Worm (Caenorhabditis elegans) whole organism, L2 larva: ENCODE results near the gene ref-2.

ENCODE experiments used
- F13H6.1 ChIP-seq: sonication (generic microtip); optimal IDR thresholded peaks from 2 replicates; lab custom pipeline; 2016; ENCODE audit warnings: missing genetic modification characterization, missing compliant biosample characterization
- R02D3.7 ChIP-seq: fragments of 150-350 bp; optimal IDR thresholded peaks from 2 replicates; lab custom pipeline; 2014; ENCODE audit warnings: missing biosample characterization, missing genetic modification characterization
- Y55F3AM.14 ChIP-seq: fragments of 200-800 bp; sonication (Bioruptor generic); optimal IDR thresholded peaks from 2 replicates; lab custom pipeline; 2018; ENCODE audit warnings: mild to moderate bottlenecking, missing genetic modification characterization, missing compliant biosample characterization
- ZK546.5 ChIP-seq: sonication (generic microtip); optimal IDR thresholded peaks from 2 replicates; lab custom pipeline; 2017; ENCODE audit warnings: missing biosample characterization, missing genetic modification characterization
- alr-1 ChIP-seq: fragments of 150-350 bp; optimal IDR thresholded peaks from 2 replicates; lab custom pipeline; 2014; ENCODE audit warnings: missing biosample characterization, missing genetic modification characterization
- aly-2 ChIP-seq: fragments of 150-350 bp; optimal IDR thresholded peaks from 2 replicates; lab custom pipeline; 2014; ENCODE audit warnings: missing biosample characterization, missing genetic modification characterization
- ama-1 ChIP-seq: fragments of 150-350 bp; optimal IDR thresholded peaks from 2 replicates; lab custom pipeline; 2018; ENCODE audit warnings: inconsistent platforms
- ceh-16 ChIP-seq: fragments of 150-350 bp; optimal IDR thresholded peaks from 2 replicates; lab custom pipeline; 2014; ENCODE audit warnings: missing biosample characterization, missing genetic modification characterization
- ceh-82 ChIP-seq: fragments of 150-350 bp; optimal IDR thresholded peaks from 2 replicates; lab custom pipeline; 2014; ENCODE audit warnings: missing biosample characterization, missing genetic modification characterization
- dmd-4 ChIP-seq: sonication (generic microtip); optimal IDR thresholded peaks from 2 replicates; lab custom pipeline; 2017; ENCODE audit warnings: missing biosample characterization, missing genetic modification characterization
- egl-27 ChIP-seq: sonication (generic microtip); optimal IDR thresholded peaks from 3 replicates; lab custom pipeline; 2017; ENCODE audit warnings: missing biosample characterization, missing genetic modification reagents, missing genetic modification characterization
- elt-1 ChIP-seq: fragments of 150-350 bp; optimal IDR thresholded peaks from 2 replicates; lab custom pipeline; 2014; ENCODE audit warnings: missing biosample characterization, missing genetic modification characterization
- elt-3 ChIP-seq: sonication (generic microtip); optimal IDR thresholded peaks from 2 replicates; lab custom pipeline; 2017; ENCODE audit warnings: missing biosample characterization, missing genetic modification characterization
- fos-1 ChIP-seq: fragments of 150-350 bp; optimal IDR thresholded peaks from 2 replicates; lab custom pipeline; 2014; ENCODE audit warnings: missing biosample characterization, missing genetic modification characterization
- gmeb-1 ChIP-seq: fragments of 150-350 bp; optimal IDR thresholded peaks from 2 replicates; lab custom pipeline; 2014; ENCODE audit warnings: missing biosample characterization, missing genetic modification characterization
- lin-11 ChIP-seq: fragments of 150-350 bp; sonication (generic microtip); optimal IDR thresholded peaks from 2 replicates; lab custom pipeline; 2014; ENCODE audit warnings: missing biosample characterization, missing genetic modification characterization, inconsistent platforms, mixed read lengths
- lin-13 ChIP-seq: fragments of 150-350 bp; optimal IDR thresholded peaks from 2 replicates; lab custom pipeline; 2014; ENCODE audit warnings: missing biosample characterization, missing genetic modification reagents, missing genetic modification characterization
- lin-39 ChIP-seq: fragments of 150-350 bp; optimal IDR thresholded peaks from 2 replicates; lab custom pipeline; 2014; ENCODE audit warnings: missing biosample characterization, missing genetic modification reagents, missing genetic modification characterization
- lsy-2 ChIP-seq, 2 experiments: fragments of 150-350 bp in 1 of 2; sonication (generic microtip) in 1 of 2; optimal IDR thresholded peaks; 2 replicates each; lab custom pipeline; 2014 to 2017; ENCODE audit warnings: missing biosample characterization in 2 of 2, missing genetic modification characterization in 2 of 2
- mab-5 ChIP-seq: fragments of 150-350 bp; optimal IDR thresholded peaks from 2 replicates; lab custom pipeline; 2014; ENCODE audit warnings: missing biosample characterization, missing genetic modification characterization
- mbf-1 ChIP-seq: sonication (generic microtip); optimal IDR thresholded peaks from 2 replicates; lab custom pipeline; 2017; ENCODE audit warnings: missing biosample characterization, missing genetic modification characterization
- nhr-11 ChIP-seq: fragments of 150-350 bp; optimal IDR thresholded peaks from 2 replicates; lab custom pipeline; 2014; ENCODE audit warnings: missing biosample characterization, missing genetic modification characterization
- nhr-12 ChIP-seq: fragments of 150-350 bp; optimal IDR thresholded peaks from 2 replicates; lab custom pipeline; 2014; ENCODE audit warnings: missing biosample characterization, missing genetic modification characterization
- nhr-129 ChIP-seq: fragments of 150-350 bp; optimal IDR thresholded peaks from 2 replicates; lab custom pipeline; 2014; ENCODE audit warnings: missing biosample characterization, missing genetic modification characterization
- nhr-21 ChIP-seq: fragments of 150-350 bp; optimal IDR thresholded peaks from 2 replicates; lab custom pipeline; 2014; ENCODE audit warnings: missing biosample characterization, missing genetic modification characterization
- nhr-23 ChIP-seq: fragments of 150-350 bp; optimal IDR thresholded peaks from 2 replicates; lab custom pipeline; 2014; ENCODE audit warnings: missing biosample characterization, missing genetic modification reagents, missing genetic modification characterization
- nhr-237 ChIP-seq: fragments of 150-350 bp; optimal IDR thresholded peaks from 2 replicates; lab custom pipeline; 2014; ENCODE audit warnings: missing biosample characterization, missing genetic modification characterization
- peb-1 ChIP-seq: fragments of 150-350 bp; optimal IDR thresholded peaks from 2 replicates; lab custom pipeline; 2014; ENCODE audit warnings: missing biosample characterization, missing genetic modification characterization
- sem-4 ChIP-seq: fragments of 150-350 bp; optimal IDR thresholded peaks from 2 replicates; lab custom pipeline; 2014; ENCODE audit warnings: missing biosample characterization, missing genetic modification reagents, missing genetic modification characterization
- skn-1 ChIP-seq: sonication (generic microtip); optimal IDR thresholded peaks from 2 replicates; lab custom pipeline; 2017; ENCODE audit warnings: missing biosample characterization, missing genetic modification characterization
- sma-3 ChIP-seq: sonication (generic microtip); optimal IDR thresholded peaks from 2 replicates; lab custom pipeline; 2016; ENCODE audit warnings: missing genetic modification reagents, missing genetic modification characterization, missing compliant biosample characterization
- sma-9 ChIP-seq, 2 experiments: fragments of 150-350 bp in 1 of 2; sonication (generic microtip) in 1 of 2; optimal IDR thresholded peaks; 2 replicates each; lab custom pipeline; 2014 to 2016; ENCODE audit warnings: missing genetic modification characterization in 2 of 2, mild to moderate bottlenecking in 1 of 2, missing biosample characterization in 1 of 2, missing compliant biosample characterization in 1 of 2, missing genetic modification reagents in 1 of 2, moderate library complexity in 1 of 2
- unc-39 ChIP-seq: fragments of 150-350 bp; optimal IDR thresholded peaks from 2 replicates; lab custom pipeline; 2014; ENCODE audit warnings: missing biosample characterization, missing genetic modification characterization
- unc-55 ChIP-seq: fragments of 150-350 bp; sonication (generic microtip); optimal IDR thresholded peaks from 3 replicates; lab custom pipeline; 2014; ENCODE audit warnings: missing biosample characterization, missing genetic modification reagents, missing genetic modification characterization
- zag-1 ChIP-seq: fragments of 150-350 bp; optimal IDR thresholded peaks from 2 replicates; lab custom pipeline; 2014; ENCODE audit warnings: missing biosample characterization, missing genetic modification characterization
- ztf-1 ChIP-seq: fragments of 200-800 bp; sonication (Bioruptor generic); conservative IDR thresholded peaks from 2 replicates; pipeline ENCODE4 v1.3.6; 2022; ENCODE audit warnings: missing genetic modification characterization, missing compliant biosample characterization
- ztf-11 ChIP-seq: sonication (generic microtip); optimal IDR thresholded peaks from 2 replicates; lab custom pipeline; 2017; ENCODE audit warnings: missing biosample characterization, missing genetic modification characterization
- ztf-4 ChIP-seq: fragments of 150-350 bp; optimal IDR thresholded peaks from 2 replicates; lab custom pipeline; 2014; ENCODE audit warnings: missing biosample characterization, missing genetic modification characterization

ref-2 gene

ce11 chrX:7743939-7744338 is at the start of gene ref-2:
ref-2 (plus strand) TSS chrX:7744239.
- TF ChIP-seq Y55F3AM.14 (GFP tag; lab: Kevin White, UChicago) (no peak), nhr-237 (tag; lab: Kevin White, UChicago) (no peak), zag-1 (tag; lab: Kevin White, UChicago) (no peak), ztf-11 (tag; lab: Kevin White, UChicago) (no peak)

ce11 chrX:7703863-7704262 is 40.2 kb upstream of the ref-2 start:
- TF ChIP-seq ceh-82 (tag; lab: Kevin White, UChicago) (no peak), ama-1 (lab: Kevin White, UChicago) (no peak), peb-1 (tag; lab: Kevin White, UChicago) (no peak), ZK546.5 (tag; lab: Kevin White, UChicago) (no peak), elt-3 (tag; lab: Kevin White, UChicago) (no peak)
- TF ChIP-seq, all 48 proteins: peak for 0

DNA sequence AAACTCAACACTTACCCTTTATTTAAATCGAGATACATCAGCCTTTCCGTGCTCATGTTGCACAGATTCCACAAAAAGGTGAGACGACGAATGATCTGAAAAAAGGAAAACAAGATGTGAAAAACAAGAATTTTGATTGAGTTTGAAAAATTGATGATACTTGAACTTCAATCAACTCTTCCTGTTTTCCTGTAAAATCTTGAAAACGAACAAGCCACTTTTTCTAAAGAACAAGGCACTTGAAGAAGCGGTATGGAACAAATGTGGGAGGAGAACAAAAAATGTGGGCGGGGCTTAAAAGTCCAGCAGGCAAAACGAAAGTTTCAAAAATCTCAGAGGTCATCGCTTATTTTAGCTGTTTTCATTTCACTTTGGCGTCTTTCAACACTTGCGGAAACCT is 37.0 kb upstream of the ref-2 start, which contains the start of gene kvs-1:
Gene kvs-1 (minus strand): TSS at position 101 of the 400 bp plus-strand sequence.
- TF ChIP-seq lin-39 (tag; lab: Kevin White, UChicago) (no peak), R02D3.7 (tag; lab: Kevin White, UChicago) (no peak), alr-1 (tag; lab: Kevin White, UChicago) (no peak)

DNA sequence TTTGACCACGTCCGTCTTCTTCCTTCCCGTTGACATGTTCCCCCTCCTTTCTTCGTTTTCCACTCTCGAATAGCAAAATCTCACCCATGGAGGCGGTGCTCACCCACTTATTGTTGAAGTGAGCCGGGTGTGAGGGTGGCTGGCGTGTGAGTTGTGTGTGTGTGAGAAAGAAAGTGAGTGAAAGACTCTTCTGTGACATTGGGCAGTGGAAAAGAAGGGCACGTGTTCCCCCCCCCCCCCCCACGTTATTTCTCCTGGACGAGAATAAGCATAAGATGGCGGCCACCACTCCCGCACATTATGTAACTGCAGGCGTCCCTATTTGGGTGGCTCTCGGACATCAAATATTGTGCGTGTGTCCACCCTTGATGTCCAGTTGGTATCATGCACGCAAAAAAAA is 33.9 kb upstream of the ref-2 start:
- TF ChIP-seq fos-1 (tag; lab: Kevin White, UChicago) (no peak), Y55F3AM.14 (GFP tag; lab: Kevin White, UChicago) (peak; percentile 2)
- TF ChIP-seq, all 48 proteins: peak for 1

DNA sequence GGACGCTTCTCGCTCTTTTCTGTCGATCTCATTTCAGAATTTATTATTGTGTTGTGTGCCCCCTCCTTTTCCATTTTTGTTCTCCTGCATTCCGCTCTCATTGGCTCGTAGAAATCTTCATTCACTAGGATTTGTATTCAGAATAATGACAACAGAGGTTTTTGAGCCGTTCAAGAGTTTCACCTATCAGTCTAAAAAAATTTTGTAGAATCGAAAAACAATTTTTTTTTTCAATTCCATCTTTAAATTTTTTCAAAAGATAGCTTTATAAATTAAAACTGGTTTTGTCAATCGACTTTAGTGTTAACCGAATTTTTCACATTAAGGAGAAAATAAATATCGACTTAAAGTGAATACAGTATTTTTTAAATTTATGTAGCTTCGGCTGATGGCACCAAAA is 33.4 kb upstream of the ref-2 start, which contains the start of gene K09F5.4:
Gene K09F5.4 (minus strand): TSS at position 101 of the 400 bp plus-strand sequence.
- TF ChIP-seq lin-39 (tag; lab: Kevin White, UChicago) (no peak), unc-55 (no peak), ztf-4 (no peak), nhr-11 (tag; lab: Kevin White, UChicago) (no peak), Y55F3AM.14 (GFP tag; lab: Kevin White, UChicago) (no peak), dmd-4 (tag; lab: Kevin White, UChicago) (no peak), sem-4 (tag; lab: Kevin White, UChicago) (no peak), elt-1 (tag; lab: Kevin White, UChicago) (no peak), elt-3 (tag; lab: Kevin White, UChicago) (no peak), gmeb-1 (tag; lab: Kevin White, UChicago) (no peak), aly-2 (no peak), unc-39 (tag; lab: Kevin White, UChicago) (no peak), ama-1 (lab: Kevin White, UChicago) (no peak), egl-27 (tag; lab: Kevin White, UChicago) (no peak), nhr-129 (tag; lab: Kevin White, UChicago) (no peak)

DNA sequence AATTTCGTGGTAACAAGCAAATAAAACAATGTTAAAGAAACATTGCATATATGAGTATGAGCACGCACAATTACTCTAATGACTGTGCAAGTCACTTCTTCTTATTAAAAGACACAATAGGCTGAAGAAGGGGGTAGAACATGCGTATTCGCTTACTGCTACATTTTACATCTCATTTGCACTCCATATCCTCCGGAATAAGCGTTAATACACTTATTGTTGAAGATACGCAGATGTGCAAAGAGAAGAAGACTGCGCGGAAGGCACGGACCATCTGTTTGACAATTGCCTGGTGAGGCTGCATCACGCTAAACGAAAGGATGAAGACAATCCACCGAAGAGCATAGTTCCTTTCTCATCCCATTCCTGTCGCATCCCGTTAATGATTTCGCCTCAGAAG is 31.2 kb upstream of the ref-2 start:
- TF ChIP-seq unc-55 (peak; percentile 17), lin-39 (tag; lab: Kevin White, UChicago) (peak; percentile 6), nhr-21 (tag; lab: Kevin White, UChicago) (no peak), nhr-23 (tag; lab: Kevin White, UChicago) (no peak), sma-3 (GFP tag; lab: Kevin White, UChicago) (no peak), lin-13 (no peak)

- TF ChIP-seq F13H6.1 (tag; lab: Kevin White, UChicago) (peak; percentile 76), nhr-12 (tag; lab: Kevin White, UChicago) (no peak), unc-55 (no peak), ceh-16 (tag; lab: Kevin White, UChicago) (no peak), mbf-1 (tag; lab: Kevin White, UChicago) (no peak), unc-39 (tag; lab: Kevin White, UChicago) (no peak), lsy-2 (tag; optimal IDR thresholded peaks at IDR 0.05; lab: Kevin White, UChicago) (peak in 1 of 2 experiments; percentile 10), aly-2 (no peak), lin-11 (tag; lab: Kevin White, UChicago) (no peak), ztf-1 (GFP tag; lab: Robert Waterston, UW) (no peak), nhr-11 (tag; lab: Kevin White, UChicago) (no peak), ztf-11 (tag; lab: Kevin White, UChicago) (no peak), sma-9 (GFP tag; optimal IDR thresholded peaks at IDR 0.05; lab: Kevin White, UChicago) (peak; percentile 46), sma-9 (tag; optimal IDR thresholded peaks at IDR 0.05; lab: Kevin White, UChicago) (no peak), dmd-4 (tag; lab: Kevin White, UChicago) (no peak), ceh-82 (tag; lab: Kevin White, UChicago) (no peak), mab-5 (peak; percentile 18), nhr-21 (tag; lab: Kevin White, UChicago) (no peak), nhr-129 (tag; lab: Kevin White, UChicago) (peak; percentile 45), skn-1 (no peak), ZK546.5 (tag; lab: Kevin White, UChicago) (no peak), egl-27 (tag; lab: Kevin White, UChicago) (no peak), Y55F3AM.14 (GFP tag; lab: Kevin White, UChicago) (no peak)
- TF ChIP-seq, all 48 proteins: peak for 5
Observed at ce11 chrX:7715463-7715862, 28.6 kb upstream of the ref-2 start.
